Fruit fly (Drosophila melanogaster): ENCODE results near the gene Sgs7.

Gene Sgs7

dm6 chr3L:11487327-11487973 lies 22.2 kb upstream of the Sgs7 start, which contains the start of gene chrb (continued):
- TF ChIP-seq CG34224 (GFP tag; IDR thresholded peaks at IDR 0.05; ENCODE audit: partially characterized antibody) (peak; percentile 77), sna (GFP tag; IDR thresholded peaks at IDR 0.05; ENCODE audit: partially characterized antibody) (peak; percentile 70; the same call in 1 of the 2 replicates), cas (GFP tag; IDR thresholded peaks at IDR 0.05) (no peak), CG34376 (GFP tag; optimal IDR thresholded peaks at IDR 0.05) (peak; percentile 84), CG13775 (GFP tag; optimal IDR thresholded peaks at IDR 0.05) (peak; percentile 51), CG8290 (GFP tag; optimal IDR thresholded peaks at IDR 0.05) (peak; percentile 4), CG8290 (tag; optimal IDR thresholded peaks at IDR 0.05) (peak in 1 of 2 experiments; percentile 61), Dp (GFP tag; optimal IDR thresholded peaks at IDR 0.05) (no peak), sob (GFP tag; IDR thresholded peaks at IDR 0.05) (peak; percentile 42; the same call in 1 of the 2 replicates), CG12155 (GFP tag; optimal IDR thresholded peaks at IDR 0.05) (no peak), cwo (GFP tag; optimal IDR thresholded peaks at IDR 0.05) (peak; percentile 72), CG2889 (GFP tag; IDR thresholded peaks at IDR 0.05) (no peak), CG7928 (GFP tag; optimal IDR thresholded peaks at IDR 0.05) (no peak), Ssrp (tag; optimal IDR thresholded peaks at IDR 0.05) (no peak), H15 (GFP tag; IDR thresholded peaks at IDR 0.05) (0 out of 3 replicates have a peak, but pooled peaks have one; percentile 17), CG33557 (GFP tag; optimal IDR thresholded peaks at IDR 0.05) (peak; percentile 54), CG13123 (GFP tag; optimal IDR thresholded peaks at IDR 0.05) (no peak), corto (GFP tag; optimal IDR thresholded peaks at IDR 0.05) (no peak), wor (GFP tag; IDR thresholded peaks at IDR 0.05) (no peak), trh (GFP tag; optimal IDR thresholded peaks at IDR 0.05) (no peak), CG11723 (GFP tag; optimal IDR thresholded peaks at IDR 0.05) (peak; percentile 46), Asciz (GFP tag; optimal IDR thresholded peaks at IDR 0.05) (peak; percentile 26), HmgZ (tag; optimal IDR thresholded peaks at IDR 0.05) (peak; percentile 46), CG12071 (GFP tag; optimal IDR thresholded peaks at IDR 0.05) (peak; percentile 65), fd102C (GFP tag; optimal IDR thresholded peaks at IDR 0.05) (no peak), abd-A (tag; optimal IDR thresholded peaks at IDR 0.05) (peak; percentile 86), NFAT (GFP tag; IDR thresholded peaks at IDR 0.05) (0 out of 2 replicates have a peak, but pooled peaks have one; percentile 26), ro (GFP tag; IDR thresholded peaks at IDR 0.05) (no peak), kay (GFP tag; optimal IDR thresholded peaks at IDR 0.05) (peak; percentile 32), CkIIα-i1 (GFP tag; IDR thresholded peaks at IDR 0.05) (no peak), stwl (tag; optimal IDR thresholded peaks at IDR 0.05) (peak; percentile 28), gro (GFP tag; optimal IDR thresholded peaks at IDR 0.05) (peak; percentile 10), Dll (GFP tag; IDR thresholded peaks at IDR 0.05; ENCODE audit: partially characterized antibody) (0 out of 4 replicates have a peak, but pooled peaks have one; percentile 48), CG12659 (GFP tag; optimal IDR thresholded peaks at IDR 0.05) (peak; percentile 41), CG10543 (GFP tag; optimal IDR thresholded peaks at IDR 0.05) (peak; percentile 74), az2 (GFP tag; optimal IDR thresholded peaks at IDR 0.05) (peak; percentile 28), CG6175 (GFP tag; IDR thresholded peaks at IDR 0.05) (0 out of 3 replicates have a peak, but pooled peaks have one; percentile 13), CG13624 (GFP tag; optimal IDR thresholded peaks at IDR 0.05) (peak; percentile 67), CG2116 (GFP tag; optimal IDR thresholded peaks at IDR 0.05) (peak; percentile 32), CG9876 (GFP tag; optimal IDR thresholded peaks at IDR 0.05) (peak; percentile 47), ftz-f1 (GFP tag; optimal IDR thresholded peaks at IDR 0.05) (peak; percentile 88), H2.0 (GFP tag; IDR thresholded peaks at IDR 0.05) (0 out of 2 replicates have a peak, but pooled peaks have one; percentile 15), CG11398 (GFP tag; optimal IDR thresholded peaks at IDR 0.05) (peak; percentile 43), bsh (GFP tag; optimal IDR thresholded peaks at IDR 0.05) (peak; percentile 52 to 53), tgo (GFP tag; IDR thresholded peaks at IDR 0.05) (0 out of 3 replicates have a peak, but pooled peaks have one; percentile 16), CG5180 (GFP tag; optimal IDR thresholded peaks at IDR 0.05) (peak; percentile 63), ATbp (GFP tag; optimal IDR thresholded peaks at IDR 0.05) (peak; percentile 56), Six4 (GFP tag; optimal IDR thresholded peaks at IDR 0.05) (peak; percentile 40), Hr39 (optimal IDR thresholded peaks at IDR 0.05) (no peak)
